Fruit fly (Drosophila melanogaster) whole organism, pupa: ENCODE measurements around the gene xit.
A peak's percentile ranks its signal among the peaks of the same experiment; 100 is the strongest.

ENCODE experiments used
- CG15710 ChIP-seq: fragments of 200-800 bp; sonication (Bioruptor generic); optimal IDR thresholded peaks from 2 replicates; lab custom pipeline; 2018; ENCODE audit warnings: missing biosample characterization, mild to moderate bottlenecking, missing genetic modification characterization, moderate library complexity
- CG17806 ChIP-seq: fragments of 200-800 bp; sonication (Bioruptor generic); optimal IDR thresholded peaks from 2 replicates; lab custom pipeline; 2018; ENCODE audit warnings: missing biosample characterization, mild to moderate bottlenecking, missing genetic modification characterization, moderate library complexity
- CG32121 ChIP-seq: fragments of 200-800 bp; sonication (Bioruptor generic); IDR thresholded peaks from 2 replicates; pipeline ENCODE4 v1.3.6; 2022; ENCODE audit warnings: missing biosample characterization, missing genetic modification characterization
- CG34367 ChIP-seq: fragments of 200-800 bp; sonication (Bioruptor generic); optimal IDR thresholded peaks from 2 replicates; lab custom pipeline; 2018; ENCODE audit warnings: missing biosample characterization, mild to moderate bottlenecking, missing genetic modification characterization
- CG8159 ChIP-seq: fragments of 200-800 bp; sonication (Bioruptor generic); optimal IDR thresholded peaks from 3 replicates; lab custom pipeline; 2018; ENCODE audit warnings: missing biosample characterization, mild to moderate bottlenecking, missing genetic modification characterization, moderate library complexity
- CG8301 ChIP-seq: fragments of 200-800 bp; sonication (Bioruptor generic); optimal IDR thresholded peaks from 2 replicates; lab custom pipeline; 2018; ENCODE audit warnings: missing biosample characterization, mild to moderate bottlenecking, missing genetic modification characterization
- D1 ChIP-seq: fragments of 200-800 bp; sonication (Bioruptor generic); optimal IDR thresholded peaks from 2 replicates; lab custom pipeline; 2018; ENCODE audit warnings: missing biosample characterization, mild to moderate bottlenecking, missing genetic modification characterization, moderate library complexity
- Ets98B ChIP-seq: fragments of 200-800 bp; sonication (Bioruptor generic); IDR thresholded peaks from 2 replicates; pipeline ENCODE4 v1.3.6; 2022; ENCODE audit warnings: missing biosample characterization, missing genetic modification characterization
- Pif1A ChIP-seq: fragments of 200-800 bp; sonication (Bioruptor generic); optimal IDR thresholded peaks from 3 replicates; lab custom pipeline; 2016; ENCODE audit warnings: missing biosample characterization, missing genetic modification characterization
- rn ChIP-seq: fragments of 200-800 bp; sonication (Bioruptor generic); IDR thresholded peaks from 2 replicates; pipeline ENCODE4 v1.3.6; 2022; ENCODE audit warnings: missing biosample characterization, missing genetic modification characterization

DNA sequence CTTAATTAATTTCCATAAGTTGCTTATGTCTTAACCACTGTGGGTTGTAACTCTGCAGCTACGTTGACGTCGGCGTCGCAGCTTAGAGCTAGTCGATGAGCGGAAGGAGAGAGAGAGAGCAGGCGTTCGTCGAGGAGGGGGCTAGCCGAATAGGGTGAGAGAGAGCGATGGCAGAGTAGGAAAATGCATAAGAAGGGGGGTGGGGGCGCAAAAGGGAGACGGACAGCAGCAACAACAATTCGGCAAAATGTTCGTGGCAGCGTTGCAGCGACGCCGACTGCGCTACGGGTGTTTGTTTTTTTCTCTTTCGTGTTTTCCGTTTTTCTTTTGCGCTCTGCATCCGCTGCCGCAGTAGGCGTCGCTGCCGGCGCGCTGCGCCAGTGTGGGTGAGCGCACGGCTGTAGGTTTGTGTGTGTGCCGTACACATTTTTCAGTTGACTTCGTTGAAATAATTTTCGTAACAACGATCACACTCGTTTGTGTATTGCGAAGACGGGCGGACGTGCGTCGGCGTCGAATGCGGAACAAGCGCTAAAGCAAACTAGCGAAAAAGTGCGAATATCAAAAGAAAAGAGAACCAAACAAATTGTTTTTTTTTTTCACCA lies 47.3 kb downstream of the xit start:
- TF ChIP-seq Pif1A (GFP tag; lab: Kevin White, UChicago) (no peak), CG32121 (GFP tag; lab: Robert Waterston, UW) (peak; percentile 30; the same call in 1 of the 2 replicates), CG17806 (tag; lab: Kevin White, UChicago) (no peak), CG8159 (tag; lab: Kevin White, UChicago) (no peak), CG15710 (tag; lab: Kevin White, UChicago) (no peak), CG34367 (no peak), CG8301 (tag; lab: Kevin White, UChicago) (no peak), Ets98B (peak; percentile 34; the same call in 1 of the 2 replicates), rn (GFP tag; lab: Robert Waterston, UW) (no peak), D1 (tag; lab: Kevin White, UChicago) (no peak)
